Fruit fly (Drosophila melanogaster) S2 (cell line): ENCODE data around the gene CG31952.
"Not testable (repeated sequence)": the region's sequence is repeated elsewhere in the genome, so short reads cannot be mapped to it uniquely, and the experiment has no call there.

Experiments used
- CG8478 ChIP-seq: fragments of >200 bp; optimal IDR thresholded peaks from 2 replicates; lab custom pipeline; 2018
- CTCF ChIP-seq, 2 experiments: fragments of >200 bp; optimal IDR thresholded peaks; 2 replicates each; lab custom pipeline; 2018

DNA sequence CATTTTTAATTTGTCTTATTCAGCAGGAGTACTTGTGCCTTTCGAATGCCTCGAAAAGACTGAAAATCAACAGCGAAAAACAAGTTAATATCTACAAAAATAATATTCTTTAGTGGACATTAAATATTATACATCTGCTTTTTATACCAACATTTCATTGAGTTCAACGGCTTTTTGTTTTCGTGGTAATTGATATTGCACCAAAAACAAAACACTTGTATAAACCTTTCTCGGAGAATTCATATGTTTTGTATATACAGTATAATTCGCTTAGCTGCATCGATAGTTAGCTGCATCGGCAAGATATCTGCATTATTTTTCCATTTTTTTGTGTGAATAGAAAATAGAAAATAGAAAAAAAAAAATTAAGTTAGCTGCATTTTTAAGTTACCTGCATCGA lies 28.1 kb upstream of the CG31952 start, which contains the start of gene CG42460:
- not testable (repeated sequence) for TF ChIP-seq CTCF (optimal IDR thresholded peaks at IDR 0.05; lab: Kevin White, UChicago); CG8478 (lab: Kevin White, UChicago)
